Fruit fly (Drosophila melanogaster) whole organism, prepupa: Measurements from ENCODE around the gene mus301.

Source experiments
- CG10631 ChIP-seq: fragments of 200-800 bp; sonication (Bioruptor generic); optimal IDR thresholded peaks from 2 replicates; lab custom pipeline; 2016; ENCODE audit warnings: missing biosample characterization, missing genetic modification characterization
- CG10669 ChIP-seq: fragments of 200-800 bp; sonication (Bioruptor generic); optimal IDR thresholded peaks from 3 replicates; lab custom pipeline; 2018; ENCODE audit warnings: missing biosample characterization, mild to moderate bottlenecking, missing genetic modification characterization, moderate library complexity
- CG11294 ChIP-seq: fragments of 200-800 bp; sonication (Bioruptor generic); IDR thresholded peaks from 2 replicates; pipeline ENCODE4 v1.3.6; 2022; ENCODE audit warnings: missing biosample characterization, missing genetic modification characterization
- CG11902 ChIP-seq: fragments of 200-800 bp; sonication (Bioruptor generic); optimal IDR thresholded peaks from 3 replicates; lab custom pipeline; 2016; ENCODE audit warnings: missing biosample characterization, missing genetic modification characterization
- CG15336 ChIP-seq: fragments of 200-800 bp; sonication (Bioruptor generic); IDR thresholded peaks from 2 replicates; pipeline ENCODE4 v1.3.6; 2022; ENCODE audit warnings: missing biosample characterization, missing genetic modification characterization
- CG1621 ChIP-seq: fragments of 200-800 bp; sonication (Bioruptor generic); optimal IDR thresholded peaks from 3 replicates; lab custom pipeline; 2018; ENCODE audit warnings: missing biosample characterization, mild to moderate bottlenecking, missing genetic modification characterization
- CG31627 ChIP-seq: fragments of 200-800 bp; sonication (Bioruptor generic); optimal IDR thresholded peaks from 3 replicates; lab custom pipeline; 2016; ENCODE audit warnings: missing biosample characterization, missing genetic modification characterization
- CG32006 ChIP-seq: fragments of 200-800 bp; sonication (Bioruptor generic); optimal IDR thresholded peaks from 3 replicates; lab custom pipeline; 2017; ENCODE audit warnings: missing biosample characterization, mild to moderate bottlenecking, missing genetic modification characterization
- CG3919 ChIP-seq: fragments of 200-800 bp; sonication (Bioruptor generic); optimal IDR thresholded peaks from 3 replicates; lab custom pipeline; 2016; ENCODE audit warnings: missing biosample characterization, missing genetic modification characterization
- CG6792 ChIP-seq: fragments of 200-800 bp; sonication (Bioruptor generic); optimal IDR thresholded peaks from 3 replicates; lab custom pipeline; 2016; ENCODE audit warnings: missing biosample characterization, missing genetic modification characterization
- CG8119 ChIP-seq: fragments of 200-800 bp; sonication (Bioruptor generic); IDR thresholded peaks from 3 replicates; pipeline ENCODE4 v1.3.6; 2022; ENCODE audit warnings: missing biosample characterization, missing genetic modification characterization
- CG8319 ChIP-seq: fragments of 200-800 bp; sonication (Bioruptor generic); optimal IDR thresholded peaks from 3 replicates; lab custom pipeline; 2016; ENCODE audit warnings: missing biosample characterization, missing genetic modification characterization
- Eip75B ChIP-seq: fragments of 200-800 bp; sonication (Bioruptor generic); optimal IDR thresholded peaks from 3 replicates; lab custom pipeline; 2016; ENCODE audit warnings: missing biosample characterization, missing genetic modification characterization
- Eip78C ChIP-seq: fragments of 200-800 bp; sonication (Bioruptor generic); peaks from one replicate; lab custom pipeline; 2016; ENCODE audit warnings: missing biosample characterization, missing genetic modification characterization
- Eip93F ChIP-seq: fragments of 200-800 bp; sonication (Bioruptor generic); optimal IDR thresholded peaks from 2 replicates; lab custom pipeline; 2016; ENCODE audit warnings: missing biosample characterization, mild to moderate bottlenecking, missing genetic modification characterization
- Ets21C ChIP-seq: fragments of 200-800 bp; sonication (Bioruptor generic); optimal IDR thresholded peaks from 3 replicates; lab custom pipeline; 2016; ENCODE audit warnings: missing biosample characterization, missing genetic modification characterization
- Hr38 ChIP-seq: sonication (Bioruptor generic); optimal IDR thresholded peaks from 2 replicates; lab custom pipeline; 2016; ENCODE audit warnings: missing biosample characterization, missing genetic modification characterization
- Hr39 ChIP-seq: fragments of 200-800 bp; sonication (Bioruptor generic); optimal IDR thresholded peaks from 2 replicates; lab custom pipeline; 2016; ENCODE audit warnings: missing biosample characterization, missing genetic modification characterization
- Met ChIP-seq: fragments of 200-800 bp; sonication (Bioruptor generic); optimal IDR thresholded peaks from 3 replicates; lab custom pipeline; 2016; ENCODE audit warnings: missing biosample characterization, missing genetic modification characterization
- OdsH ChIP-seq: fragments of 200-800 bp; sonication (Bioruptor generic); optimal IDR thresholded peaks from 3 replicates; lab custom pipeline; 2016; ENCODE audit warnings: missing biosample characterization, missing genetic modification characterization
- Smox ChIP-seq: fragments of 200-800 bp; sonication (Bioruptor generic); optimal IDR thresholded peaks from 3 replicates; lab custom pipeline; 2016; ENCODE audit warnings: missing biosample characterization, missing genetic modification characterization
- Sox102F ChIP-seq: fragments of 200-800 bp; sonication (Bioruptor generic); optimal IDR thresholded peaks from 2 replicates; lab custom pipeline; 2016; ENCODE audit warnings: missing biosample characterization, mild to moderate bottlenecking, missing genetic modification characterization
- Sox14 ChIP-seq: fragments of 200-800 bp; sonication (Bioruptor generic); optimal IDR thresholded peaks from 3 replicates; lab custom pipeline; 2016; ENCODE audit warnings: missing biosample characterization, missing genetic modification characterization
- achi ChIP-seq: fragments of 200-800 bp; sonication (Bioruptor generic); optimal IDR thresholded peaks from 3 replicates; lab custom pipeline; 2016; ENCODE audit warnings: missing biosample characterization, missing genetic modification characterization
- eg ChIP-seq: fragments of 200-800 bp; sonication (Bioruptor generic); IDR thresholded peaks from 3 replicates; pipeline ENCODE4 v1.3.6; 2022; ENCODE audit warnings: missing biosample characterization, missing genetic modification characterization
- esn ChIP-seq: fragments of 200-800 bp; sonication (Bioruptor generic); optimal IDR thresholded peaks from 2 replicates; lab custom pipeline; 2016; ENCODE audit warnings: missing biosample characterization, mild to moderate bottlenecking, missing genetic modification characterization, moderate library complexity
- fd85E ChIP-seq: fragments of 200-800 bp; sonication (Bioruptor generic); optimal IDR thresholded peaks from 3 replicates; lab custom pipeline; 2016; ENCODE audit warnings: missing biosample characterization, missing genetic modification characterization
- fkh ChIP-seq: fragments of 200-800 bp; sonication (Bioruptor generic); optimal IDR thresholded peaks from 3 replicates; lab custom pipeline; 2017; ENCODE audit warnings: missing biosample characterization, mild to moderate bottlenecking, missing genetic modification characterization, moderate library complexity
- lz ChIP-seq: fragments of 200-800 bp; sonication (Bioruptor generic); optimal IDR thresholded peaks from 3 replicates; lab custom pipeline; 2016; ENCODE audit warnings: missing biosample characterization, missing genetic modification characterization
- net ChIP-seq: fragments of 200-800 bp; sonication (Bioruptor generic); optimal IDR thresholded peaks from 3 replicates; lab custom pipeline; 2016; ENCODE audit warnings: missing biosample characterization, missing genetic modification characterization
- salr ChIP-seq, 2 experiments: fragments of 200-800 bp; sonication (Bioruptor generic); optimal IDR thresholded peaks; 3 replicates each; lab custom pipeline; 2016 to 2018; ENCODE audit warnings: missing biosample characterization in 2 of 2, missing genetic modification characterization in 2 of 2, mild to moderate bottlenecking in 1 of 2
- ss ChIP-seq, 2 experiments: fragments of 200-800 bp; sonication (Bioruptor generic); optimal IDR thresholded peaks; 2 replicates in 1 of 2; 3 replicates in 1 of 2; lab custom pipeline; 2017 to 2018; ENCODE audit warnings: mild to moderate bottlenecking in 2 of 2, missing biosample characterization in 2 of 2, missing genetic modification characterization in 2 of 2, moderate library complexity in 1 of 2
- svp ChIP-seq: fragments of 200-800 bp; sonication (Bioruptor generic); peaks from one replicate; lab custom pipeline; 2016; ENCODE audit warnings: missing biosample characterization, missing genetic modification characterization
- topi ChIP-seq: fragments of 200-800 bp; sonication (Bioruptor generic); optimal IDR thresholded peaks from 3 replicates; lab custom pipeline; 2016; ENCODE audit warnings: missing biosample characterization, missing genetic modification characterization
- vri ChIP-seq: fragments of 200-800 bp; sonication (Bioruptor generic); optimal IDR thresholded peaks from 3 replicates; lab custom pipeline; 2016; ENCODE audit warnings: missing biosample characterization, mild to moderate bottlenecking, missing genetic modification characterization

The mus301 gene

DNA sequence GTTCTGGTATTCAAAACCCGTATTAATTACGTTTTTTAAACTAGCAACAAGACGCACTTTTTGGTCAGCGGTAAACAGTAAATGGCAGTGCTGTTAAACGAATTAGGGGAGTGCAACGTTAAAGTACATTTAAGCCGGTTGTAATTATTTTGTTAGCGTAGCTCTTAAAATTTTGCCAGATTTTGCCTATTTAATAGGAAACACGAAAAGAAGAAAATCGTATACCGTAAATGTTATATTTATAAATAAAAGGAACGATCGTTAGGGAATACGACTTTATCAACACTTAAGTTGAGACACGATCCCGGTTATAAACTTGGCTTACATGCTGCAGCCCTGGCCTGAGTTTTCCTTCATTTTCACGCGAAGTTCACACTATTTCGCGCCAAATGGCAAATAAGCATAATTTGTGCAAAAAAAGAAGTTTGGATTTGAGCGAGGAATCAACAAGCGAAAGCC lies at the start of gene mus301, which contains the start of gene Setx (continued):
- no peak; the same call in 1 of the 2 replicates for TF ChIP-seq CG11294
- TF ChIP-seq Hr39 (GFP tag; lab: Kevin White, UChicago), result peak; percentile 84
- TF ChIP-seq Smox (GFP tag; lab: Kevin White, UChicago), result no peak
- TF ChIP-seq OdsH (GFP tag; lab: Kevin White, UChicago), result no peak
- TF ChIP-seq CG10631 (GFP tag; lab: Kevin White, UChicago), result peak; percentile 81
- TF ChIP-seq Hr38, result no peak

DNA sequence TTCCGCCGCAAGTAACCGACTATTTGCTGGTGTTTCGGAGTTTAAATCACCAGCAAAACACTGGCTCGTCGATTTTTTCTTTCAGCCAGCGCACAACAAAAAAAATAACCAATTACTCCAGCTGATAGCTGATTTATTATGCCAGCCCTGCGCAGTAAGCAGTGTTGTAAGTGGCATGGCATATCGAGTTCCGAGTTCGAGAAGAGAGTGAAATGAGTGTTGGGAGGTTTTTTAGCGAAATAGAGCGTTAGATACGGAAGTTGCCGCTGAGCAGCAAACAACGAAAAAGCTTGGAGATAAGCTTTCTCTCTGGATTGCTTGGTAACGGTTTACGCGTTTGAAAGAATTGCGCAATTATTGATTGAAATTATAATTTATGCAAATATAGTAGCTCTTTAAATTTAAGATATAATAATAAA lies 45.9 kb upstream of the mus301 start, which contains the start of gene CG7565:
Gene CG7565, minus strand, starts transcription at position 137 of the 419 bp plus-strand sequence.
- TF ChIP-seq CG31627 (peak; percentile 9), CG8119 (GFP tag; lab: Robert Waterston, UW) (peak; percentile 33; the same call in 1 of the 3 replicates), CG1621 (tag; lab: Kevin White, UChicago) (no peak), CG11902 (GFP tag; lab: Kevin White, UChicago) (no peak), ss (GFP tag; optimal IDR thresholded peaks at IDR 0.05; lab: Kevin White, UChicago) (peak in 1 of 2 experiments; percentile 1), esn (GFP tag; lab: Kevin White, UChicago) (peak; percentile 46), Eip93F (GFP tag; lab: Kevin White, UChicago) (no peak), CG10669 (GFP tag; lab: Kevin White, UChicago) (peak; percentile 8), eg (GFP tag; lab: Robert Waterston, UW) (0 out of 3 replicates have a peak, but pooled peaks have one; percentile 37), topi (GFP tag; lab: Kevin White, UChicago) (peak; percentile 2), fd85E (no peak), CG8319 (peak; percentile 7), Met (GFP tag; lab: Kevin White, UChicago) (peak; percentile 26), vri (peak; percentile 84), CG3919 (GFP tag; lab: Kevin White, UChicago) (peak; percentile 44), OdsH (GFP tag; lab: Kevin White, UChicago) (peak; percentile 12), CG6792 (GFP tag; lab: Kevin White, UChicago) (peak; percentile 19), Sox102F (GFP tag; lab: Kevin White, UChicago) (peak; percentile 36), fkh (GFP tag; lab: Kevin White, UChicago) (peak; percentile 13), CG15336 (0 out of 2 replicates have a peak, but pooled peaks have one; percentile 27), Sox14 (GFP tag; lab: Kevin White, UChicago) (peak; percentile 46), Eip75B (no peak), lz (GFP tag; lab: Kevin White, UChicago) (peak; percentile 16), Ets21C (GFP tag; lab: Kevin White, UChicago) (no peak), Eip78C (peak; percentile 56), net (GFP tag; lab: Kevin White, UChicago) (peak; percentile 50)

DNA sequence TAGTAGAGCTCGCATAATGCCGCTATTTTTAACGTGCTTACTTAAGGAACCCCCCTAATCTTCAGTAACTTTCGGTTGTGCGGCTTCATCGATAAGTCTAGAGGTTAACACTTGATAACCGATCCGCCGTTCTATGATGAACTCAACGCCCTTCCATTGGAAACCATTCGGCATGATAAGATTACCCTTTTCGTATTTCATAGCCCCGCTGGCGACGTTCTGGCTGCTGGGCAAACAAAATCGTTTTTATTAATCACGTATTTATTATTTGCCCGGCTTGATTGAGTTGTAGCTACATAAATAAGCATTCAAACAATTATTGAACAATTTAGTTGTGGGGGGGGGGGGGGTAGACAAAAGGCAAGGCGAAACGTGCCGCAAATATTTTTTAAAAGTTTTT lies 44.1 kb upstream of the mus301 start:
- TF ChIP-seq svp, result peak; percentile 91
- no peak for TF ChIP-seq salr (GFP tag; optimal IDR thresholded peaks at IDR 0.05; lab: Kevin White, UChicago)
- peak; percentile 84 for TF ChIP-seq fkh (GFP tag; lab: Kevin White, UChicago)
- TF ChIP-seq vri, result peak; percentile 70

DNA sequence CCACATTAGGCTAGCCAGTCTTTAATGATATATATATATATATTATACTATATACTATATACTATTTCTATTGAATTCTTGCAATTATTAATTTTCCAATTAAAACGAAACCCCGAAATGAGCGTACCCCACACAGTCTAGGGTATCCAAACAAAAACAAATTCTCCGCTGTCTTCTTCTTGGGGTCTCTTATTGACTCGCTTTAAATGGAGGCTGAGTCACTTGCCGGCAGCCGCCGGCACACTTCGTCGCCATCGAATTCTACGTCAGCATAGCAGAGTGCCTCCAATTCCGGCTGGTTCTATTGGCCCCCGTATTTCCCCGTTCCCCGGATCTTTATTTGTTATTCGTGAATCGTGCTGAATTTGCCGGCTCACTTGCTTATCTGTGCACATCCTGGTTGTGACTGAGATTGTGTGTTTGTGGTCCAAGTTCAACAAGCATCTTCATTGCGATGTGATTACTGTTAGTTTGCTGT lies 42.9 kb upstream of the mus301 start:
- TF ChIP-seq CG10631 (GFP tag; lab: Kevin White, UChicago), result peak; percentile 13
- TF ChIP-seq CG32006, result peak; percentile 32
- TF ChIP-seq fkh (GFP tag; lab: Kevin White, UChicago), result peak; percentile 69
- TF ChIP-seq CG15336, result 0 out of 2 replicates have a peak, but pooled peaks have one; percentile 17
- TF ChIP-seq svp, result peak; percentile 79
- no peak for TF ChIP-seq achi (GFP tag; lab: Kevin White, UChicago)
